Fruit fly (Drosophila melanogaster) S2 (cell line): ENCODE measurements around the gene CG3213.

Experiments used
- CG8478 ChIP-seq: fragments of >200 bp; optimal IDR thresholded peaks from 2 replicates; lab custom pipeline; 2018
- CTCF ChIP-seq, 2 experiments: fragments of >200 bp; optimal IDR thresholded peaks; 2 replicates each; lab custom pipeline; 2018

Gene CG3213

DNA sequence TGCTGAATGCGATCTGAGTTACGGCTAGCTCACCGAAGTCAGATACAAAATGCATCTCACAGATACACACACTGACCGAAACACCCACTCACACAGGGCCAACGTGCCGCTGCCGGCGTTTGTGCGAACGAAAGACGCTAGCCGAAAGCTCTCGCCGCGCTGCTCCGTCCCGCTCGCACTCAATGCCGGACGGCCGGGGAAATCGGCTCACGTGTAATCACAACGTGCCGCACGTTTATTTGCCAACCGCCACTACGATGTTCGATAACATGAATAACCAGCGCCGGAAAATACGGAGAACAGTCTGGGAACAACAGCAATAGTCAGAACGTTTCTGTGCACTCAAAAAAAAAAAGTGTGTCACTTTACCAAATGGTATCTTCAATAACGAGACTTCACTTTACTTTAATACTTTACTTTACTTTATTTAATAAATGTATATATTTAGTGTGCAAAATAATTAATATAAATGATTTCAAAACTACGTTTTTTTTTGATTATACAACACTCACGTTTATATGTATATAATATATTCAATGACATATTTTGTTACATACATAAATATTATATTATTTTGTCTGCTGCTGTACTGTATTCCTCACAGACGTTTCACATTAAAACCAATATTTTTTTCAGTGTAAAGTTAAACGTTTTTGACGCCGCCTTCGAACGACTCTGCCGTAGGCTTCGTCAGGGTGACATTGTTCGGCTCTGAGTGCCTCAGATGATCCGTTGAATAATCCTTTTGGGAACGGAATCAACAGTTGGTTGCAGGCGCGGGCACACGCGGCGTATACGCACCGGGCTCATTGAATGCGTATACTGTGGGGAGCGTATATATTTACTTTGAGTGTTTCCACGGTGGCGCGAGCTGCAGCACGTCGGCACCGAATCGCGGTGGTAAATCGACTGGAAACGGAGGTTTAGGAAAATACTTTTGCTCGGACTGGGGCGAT is 12.0 kb downstream of the CG3213 start, which contains the start of gene tim:
TSS of gene tim (minus strand) at position 911 of the 956 bp plus-strand sequence.
- TF ChIP-seq CTCF (optimal IDR thresholded peaks at IDR 0.05; lab: Kevin White, UChicago) (no peak), CG8478 (lab: Kevin White, UChicago) (no peak)

DNA sequence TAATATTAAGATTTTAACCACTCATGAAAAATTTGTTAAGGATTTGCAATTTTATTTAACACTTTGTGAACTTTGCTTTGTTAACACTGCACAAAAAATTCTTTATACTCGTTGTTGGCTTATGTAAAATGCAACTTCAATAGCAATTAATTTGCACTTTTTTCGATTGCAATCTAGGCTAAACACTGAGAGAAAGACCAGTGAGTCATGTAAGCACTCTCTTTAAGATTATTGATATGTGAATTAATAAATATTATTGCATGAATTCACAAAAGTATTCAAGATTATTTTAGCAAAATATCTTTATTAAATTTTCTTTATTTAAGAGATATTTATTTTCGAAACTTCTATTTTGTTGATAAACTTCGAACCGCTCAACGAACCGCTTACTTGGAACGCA is 12.6 kb downstream of the CG3213 start:
- no peak for TF ChIP-seq CTCF (optimal IDR thresholded peaks at IDR 0.05; lab: Kevin White, UChicago)
- no peak for TF ChIP-seq CG8478 (lab: Kevin White, UChicago)

DNA sequence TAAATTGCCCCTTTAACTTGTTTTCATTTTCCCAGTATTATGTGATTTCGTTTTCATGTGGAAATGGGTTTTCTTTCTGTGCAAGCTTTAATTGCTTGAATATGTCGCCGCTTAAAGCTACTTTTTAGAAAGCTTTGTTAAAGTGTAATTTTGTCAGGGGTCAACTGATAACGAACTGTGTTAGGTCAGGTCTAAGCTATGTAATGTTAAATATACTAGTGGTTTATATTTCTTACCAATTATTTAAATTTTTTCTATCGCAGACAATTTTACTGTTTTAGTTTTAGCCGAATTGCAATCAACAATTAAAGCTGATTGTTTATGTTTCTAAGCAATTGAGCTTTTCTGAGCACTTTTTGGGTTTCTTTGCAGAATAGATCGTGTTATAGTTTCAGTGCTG is 13.1 kb downstream of the CG3213 start:
- TF ChIP-seq CG8478 (lab: Kevin White, UChicago): no peak
- TF ChIP-seq CTCF (optimal IDR thresholded peaks at IDR 0.05; lab: Kevin White, UChicago): no peak

- TF ChIP-seq CG8478 (lab: Kevin White, UChicago): no peak
- TF ChIP-seq CTCF (optimal IDR thresholded peaks at IDR 0.05; lab: Kevin White, UChicago): no peak
These were observed 14.6 kb downstream of the CG3213 start for dm6 chr2L:3504851-3505250.

dm6 chr2L:3495465-3495864 is 24.0 kb downstream of the CG3213 start:
- TF ChIP-seq CTCF (optimal IDR thresholded peaks at IDR 0.05; lab: Kevin White, UChicago) (no peak), CG8478 (lab: Kevin White, UChicago) (no peak)

- no peak for TF ChIP-seq CTCF (optimal IDR thresholded peaks at IDR 0.05; lab: Kevin White, UChicago)
These were observed 26.0 kb downstream of the CG3213 start for dm6 chr2L:3493475-3493874.

dm6 chr2L:3490971-3491370 is 28.5 kb downstream of the CG3213 start, which contains the start of gene CG15414:
Gene CG15414, minus strand, starts transcription at chr2L:3491071.
- TF ChIP-seq CG8478 (lab: Kevin White, UChicago): no peak
- peak; percentile 22 to 31 for TF ChIP-seq CTCF (optimal IDR thresholded peaks at IDR 0.05; lab: Kevin White, UChicago)

- TF ChIP-seq CTCF (optimal IDR thresholded peaks at IDR 0.05; lab: Kevin White, UChicago) (no peak), CG8478 (lab: Kevin White, UChicago) (no peak)
These were observed 33.9 kb downstream of the CG3213 start for dm6 chr2L:3485506-3485905.

dm6 chr2L:3484759-3485158 is 34.7 kb downstream of the CG3213 start:
- TF ChIP-seq CTCF (optimal IDR thresholded peaks at IDR 0.05; lab: Kevin White, UChicago) (no peak), CG8478 (lab: Kevin White, UChicago) (no peak)

dm6 chr2L:3483672-3484071 is 35.8 kb downstream of the CG3213 start:
- TF ChIP-seq CG8478 (lab: Kevin White, UChicago): no peak
- no peak for TF ChIP-seq CTCF (optimal IDR thresholded peaks at IDR 0.05; lab: Kevin White, UChicago)

DNA sequence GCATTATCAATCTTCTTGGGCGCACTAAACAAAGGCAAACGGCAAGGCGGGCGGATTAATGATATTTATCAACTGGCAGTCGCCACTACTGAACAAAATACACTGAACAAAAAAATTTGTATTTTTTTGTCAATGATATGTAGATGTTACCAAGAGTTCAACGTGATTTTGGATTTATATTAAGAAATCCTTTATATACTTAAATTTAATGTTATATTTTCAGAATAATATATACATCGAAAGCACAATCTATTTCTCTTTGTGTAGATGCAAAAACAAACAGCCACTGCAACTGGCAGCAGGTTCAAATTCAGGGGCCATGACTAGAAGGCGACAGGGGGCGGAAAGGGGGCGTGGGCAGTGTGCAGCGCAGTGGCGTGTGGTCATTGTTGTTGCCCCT is 36.7 kb downstream of the CG3213 start:
- no peak for TF ChIP-seq CTCF (optimal IDR thresholded peaks at IDR 0.05; lab: Kevin White, UChicago)
- no peak for TF ChIP-seq CG8478 (lab: Kevin White, UChicago)

DNA sequence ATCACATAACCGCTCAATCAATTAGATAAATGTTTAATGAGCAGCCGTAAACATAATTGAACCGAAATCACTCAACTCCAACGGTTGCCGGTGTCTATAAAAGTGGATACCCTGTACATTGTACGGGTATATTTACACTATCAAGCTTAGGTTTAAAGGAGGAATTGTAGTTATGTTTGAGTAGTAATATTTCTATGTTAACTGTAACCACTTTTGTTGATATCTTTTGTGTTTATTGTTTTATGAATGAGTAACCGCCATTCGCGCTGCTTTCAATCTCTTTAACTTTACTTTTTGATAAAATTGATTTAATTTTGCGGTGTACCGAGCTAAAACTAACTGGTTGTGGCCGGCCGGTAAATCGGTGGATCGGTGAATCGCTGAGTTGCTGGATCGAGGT is 37.4 kb downstream of the CG3213 start:
- TF ChIP-seq CTCF (optimal IDR thresholded peaks at IDR 0.05; lab: Kevin White, UChicago) (no peak), CG8478 (lab: Kevin White, UChicago) (no peak)

DNA sequence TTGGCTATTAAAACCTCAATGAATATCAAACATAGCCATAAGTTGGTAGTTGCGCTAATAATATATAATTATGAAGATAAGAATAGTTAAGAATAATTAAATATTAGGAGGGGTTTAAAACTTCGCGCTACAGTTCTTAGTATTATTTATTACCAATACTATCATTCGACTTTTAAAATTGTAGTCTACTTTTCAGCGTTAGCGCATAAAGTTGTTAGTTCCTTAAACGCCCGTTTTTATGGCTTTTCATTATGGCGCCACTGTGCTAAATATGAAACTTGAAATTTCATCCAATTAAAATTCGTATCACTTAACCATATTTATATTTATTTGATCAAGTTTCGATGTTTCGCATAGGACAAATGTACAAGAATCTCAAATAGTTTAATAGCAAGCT is 39.0 kb downstream of the CG3213 start:
- TF ChIP-seq CTCF (optimal IDR thresholded peaks at IDR 0.05; lab: Kevin White, UChicago) (peak; percentile 67 to 89), CG8478 (lab: Kevin White, UChicago) (no peak)

dm6 chr2L:3479697-3480442 is 39.6 kb downstream of the CG3213 start:
- TF ChIP-seq CG8478 (lab: Kevin White, UChicago) (no peak), CTCF (optimal IDR thresholded peaks at IDR 0.05; lab: Kevin White, UChicago) (no peak)
